Worm (Caenorhabditis elegans) whole organism, late embryonic: Measurements from ENCODE around the gene dop-1.

Source experiments
- C08G9.2 ChIP-seq: sonication (generic microtip); optimal IDR thresholded peaks from 2 replicates; lab custom pipeline; 2016; ENCODE audit warnings: mild to moderate bottlenecking, missing genetic modification characterization, moderate library complexity, missing compliant biosample characterization
- K09A11.1 ChIP-seq: sonication (generic microtip); optimal IDR thresholded peaks from 2 replicates; lab custom pipeline; 2017; ENCODE audit warnings: antibody characterized with exemption, mild to moderate bottlenecking, missing genetic modification characterization, missing compliant biosample characterization; ENCODE audit not compliant: insufficient read depth
- T23F11.4 ChIP-seq: fragments of 200-800 bp; sonication (Bioruptor generic); optimal IDR thresholded peaks from 2 replicates; lab custom pipeline; 2018; ENCODE audit warnings: mild to moderate bottlenecking, missing genetic modification characterization, missing compliant biosample characterization
- ama-1 ChIP-seq: fragments of 150-350 bp; optimal IDR thresholded peaks from 2 replicates; lab custom pipeline; 2014
- ceh-14 ChIP-seq: sonication (generic microtip); optimal IDR thresholded peaks from 2 replicates; lab custom pipeline; 2016; ENCODE audit warnings: missing genotype, missing genetic modification characterization, missing compliant biosample characterization
- ceh-19 ChIP-seq: fragments of 200-800 bp; sonication (Bioruptor generic); optimal IDR thresholded peaks from 2 replicates; lab custom pipeline; 2018; ENCODE audit warnings: mild to moderate bottlenecking, missing genetic modification characterization, missing compliant biosample characterization
- ceh-22 ChIP-seq: sonication (generic microtip); optimal IDR thresholded peaks from 2 replicates; lab custom pipeline; 2017; ENCODE audit warnings: missing biosample characterization, missing genetic modification characterization
- ceh-30 ChIP-seq: fragments of 150-350 bp; optimal IDR thresholded peaks from 2 replicates; lab custom pipeline; 2014; ENCODE audit warnings: missing biosample characterization, missing genetic modification characterization
- ceh-31 ChIP-seq: sonication (generic microtip); optimal IDR thresholded peaks from 2 replicates; lab custom pipeline; 2016; ENCODE audit warnings: missing genetic modification characterization, missing compliant biosample characterization
- ceh-34 ChIP-seq: sonication (generic microtip); optimal IDR thresholded peaks from 2 replicates; lab custom pipeline; 2016; ENCODE audit warnings: mild to moderate bottlenecking, missing genetic modification characterization, missing compliant biosample characterization
- ceh-48 ChIP-seq: sonication (generic microtip); optimal IDR thresholded peaks from 2 replicates; lab custom pipeline; 2016; ENCODE audit warnings: missing genetic modification characterization, inconsistent platforms, missing compliant biosample characterization
- dmd-4 ChIP-seq: sonication (generic microtip); optimal IDR thresholded peaks from 2 replicates; lab custom pipeline; 2016; ENCODE audit warnings: borderline replicate concordance, missing genetic modification characterization, missing compliant biosample characterization
- dve-1 ChIP-seq: sonication (generic microtip); optimal IDR thresholded peaks from 2 replicates; lab custom pipeline; 2017; ENCODE audit warnings: antibody characterized with exemption, mild to moderate bottlenecking, missing genetic modification characterization, missing compliant biosample characterization
- elt-4 ChIP-seq: sonication (generic microtip); optimal IDR thresholded peaks from 2 replicates; lab custom pipeline; 2016; ENCODE audit warnings: missing genetic modification characterization, missing compliant biosample characterization
- ets-4 ChIP-seq: sonication (generic microtip); optimal IDR thresholded peaks from 2 replicates; lab custom pipeline; 2016; ENCODE audit warnings: missing genetic modification characterization, missing compliant biosample characterization
- eyg-1 ChIP-seq: sonication (generic microtip); optimal IDR thresholded peaks from 2 replicates; lab custom pipeline; 2016; ENCODE audit warnings: missing genotype, missing genetic modification characterization, missing compliant biosample characterization
- hlh-13 ChIP-seq: fragments of 200-800 bp; sonication (Bioruptor generic); optimal IDR thresholded peaks from 2 replicates; lab custom pipeline; 2018; ENCODE audit warnings: mild to moderate bottlenecking, missing genetic modification characterization, missing compliant biosample characterization
- hlh-15 ChIP-seq: sonication (generic microtip); optimal IDR thresholded peaks from 2 replicates; lab custom pipeline; 2016; ENCODE audit warnings: missing genetic modification characterization, missing compliant biosample characterization
- hlh-30 ChIP-seq: sonication (generic microtip); optimal IDR thresholded peaks from 2 replicates; lab custom pipeline; 2017; ENCODE audit warnings: antibody characterized with exemption, missing genetic modification characterization, missing compliant biosample characterization; ENCODE audit not compliant: insufficient read depth
- hlh-6 ChIP-seq: sonication (generic microtip); optimal IDR thresholded peaks from 2 replicates; lab custom pipeline; 2016; ENCODE audit warnings: missing genotype, missing genetic modification characterization, missing compliant biosample characterization
- lim-6 ChIP-seq: sonication (generic microtip); optimal IDR thresholded peaks from 2 replicates; lab custom pipeline; 2016; ENCODE audit warnings: missing genetic modification characterization, missing compliant biosample characterization
- mec-3 ChIP-seq: sonication (generic microtip); optimal IDR thresholded peaks from 2 replicates; lab custom pipeline; 2016; ENCODE audit warnings: borderline replicate concordance, missing genetic modification characterization, missing compliant biosample characterization
- nfya-1 ChIP-seq: sonication (generic microtip); optimal IDR thresholded peaks from 2 replicates; lab custom pipeline; 2017; ENCODE audit warnings: missing genetic modification characterization, mild to moderate bottlenecking, missing compliant biosample characterization, antibody characterized with exemption, moderate library complexity
- nhr-11 ChIP-seq: fragments of 150-350 bp; optimal IDR thresholded peaks from 2 replicates; lab custom pipeline; 2014; ENCODE audit warnings: missing biosample characterization, missing genetic modification characterization
- npax-4 ChIP-seq: sonication (generic microtip); optimal IDR thresholded peaks from 2 replicates; lab custom pipeline; 2016; ENCODE audit warnings: missing genetic modification characterization, missing compliant biosample characterization
- odd-2 ChIP-seq: sonication (generic microtip); optimal IDR thresholded peaks from 2 replicates; lab custom pipeline; 2017; ENCODE audit warnings: antibody characterized with exemption, mild to moderate bottlenecking, missing genetic modification characterization, missing compliant biosample characterization
- pax-1 ChIP-seq: fragments of 150-350 bp; optimal IDR thresholded peaks from 2 replicates; lab custom pipeline; 2014; ENCODE audit warnings: missing biosample characterization, missing genetic modification characterization
- pha-2 ChIP-seq: sonication (generic microtip); optimal IDR thresholded peaks from 2 replicates; lab custom pipeline; 2017; ENCODE audit warnings: mild to moderate bottlenecking, missing genetic modification characterization, missing compliant biosample characterization
- pha-4 ChIP-seq: fragments of 150-350 bp; optimal IDR thresholded peaks from 2 replicates; lab custom pipeline; 2018; ENCODE audit warnings: missing biosample characterization, missing genetic modification reagents, missing genetic modification characterization
- pros-1 ChIP-seq: fragments of 150-350 bp; optimal IDR thresholded peaks from 2 replicates; lab custom pipeline; 2014; ENCODE audit warnings: missing biosample characterization, missing genetic modification reagents, missing genetic modification characterization
- ref-2 ChIP-seq: sonication (generic microtip); optimal IDR thresholded peaks from 2 replicates; lab custom pipeline; 2016; ENCODE audit warnings: missing genetic modification characterization, missing compliant biosample characterization
- sdc-2 ChIP-seq: sonication (generic microtip); optimal IDR thresholded peaks from 2 replicates; lab custom pipeline; 2016; ENCODE audit warnings: missing genotype, missing genetic modification characterization, missing compliant biosample characterization
- tbx-2 ChIP-seq: sonication (generic microtip); optimal IDR thresholded peaks from 2 replicates; lab custom pipeline; 2016; ENCODE audit warnings: missing genetic modification characterization, missing compliant biosample characterization
- unc-42 ChIP-seq: sonication (generic microtip); optimal IDR thresholded peaks from 2 replicates; lab custom pipeline; 2016; ENCODE audit warnings: missing genotype, missing genetic modification characterization, missing compliant biosample characterization
- unc-55 ChIP-seq: sonication (generic microtip); optimal IDR thresholded peaks from 2 replicates; lab custom pipeline; 2017; ENCODE audit warnings: missing biosample characterization, missing genetic modification reagents, missing genetic modification characterization
- zip-5 ChIP-seq: sonication (generic microtip); optimal IDR thresholded peaks from 2 replicates; lab custom pipeline; 2016; ENCODE audit warnings: missing genetic modification characterization, missing compliant biosample characterization
- ztf-16 ChIP-seq: sonication (generic microtip); optimal IDR thresholded peaks from 2 replicates; lab custom pipeline; 2017; ENCODE audit warnings: missing genetic modification characterization, missing compliant biosample characterization

dop-1 gene

DNA sequence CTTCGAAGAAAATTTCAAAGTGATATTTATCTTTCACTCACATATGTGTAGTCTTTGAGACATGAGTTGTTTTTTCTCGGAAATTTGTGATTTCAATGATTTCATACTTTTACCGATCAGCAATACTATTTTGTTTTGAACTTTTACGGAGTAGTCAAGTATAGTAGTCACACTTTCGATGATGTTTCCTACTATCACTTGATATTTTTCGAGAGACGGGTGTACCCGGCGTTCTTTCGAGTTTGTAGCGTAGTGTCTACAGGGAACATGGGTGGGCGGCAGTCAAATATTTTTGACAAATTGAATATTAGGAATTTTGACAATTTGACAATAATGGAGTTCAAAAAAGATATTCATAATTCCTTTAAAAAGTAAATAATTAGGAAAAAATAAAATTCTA is 20.2 kb upstream of the dop-1 start:
- no peak for TF ChIP-seq ceh-14

DNA sequence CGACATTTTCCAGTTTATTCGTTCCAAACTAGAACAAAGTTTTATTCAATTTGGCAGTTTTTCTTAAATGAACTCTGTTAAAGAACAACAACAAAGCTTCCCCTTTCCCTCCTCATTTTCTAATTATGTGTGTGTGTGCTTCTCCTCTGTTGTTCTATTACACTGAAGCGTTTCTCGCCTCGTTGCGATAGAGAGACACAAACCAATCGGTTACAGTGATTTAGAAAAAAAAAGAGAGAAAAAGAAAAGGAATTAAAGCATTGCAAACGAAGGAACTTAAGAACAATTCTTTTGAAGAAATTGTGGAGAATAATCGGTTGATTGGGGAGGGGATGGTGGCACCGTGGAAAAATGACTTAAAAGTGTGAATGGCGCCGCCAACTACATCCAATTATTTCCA is 18.9 kb upstream of the dop-1 start, which contains the start of gene cest-26:
Gene cest-26 (minus strand): TSS at position 101 of the 400 bp plus-strand sequence.
- TF ChIP-seq ceh-34 (tag; lab: Kevin White, UChicago) (no peak), pha-4 (tag; lab: Kevin White, UChicago) (no peak), zip-5 (tag; lab: Kevin White, UChicago) (no peak), elt-4 (no peak), hlh-6 (tag; lab: Kevin White, UChicago) (no peak), hlh-15 (tag; lab: Kevin White, UChicago) (no peak), lim-6 (tag; lab: Kevin White, UChicago) (no peak), dve-1 (tag; lab: Kevin White, UChicago) (no peak)

DNA sequence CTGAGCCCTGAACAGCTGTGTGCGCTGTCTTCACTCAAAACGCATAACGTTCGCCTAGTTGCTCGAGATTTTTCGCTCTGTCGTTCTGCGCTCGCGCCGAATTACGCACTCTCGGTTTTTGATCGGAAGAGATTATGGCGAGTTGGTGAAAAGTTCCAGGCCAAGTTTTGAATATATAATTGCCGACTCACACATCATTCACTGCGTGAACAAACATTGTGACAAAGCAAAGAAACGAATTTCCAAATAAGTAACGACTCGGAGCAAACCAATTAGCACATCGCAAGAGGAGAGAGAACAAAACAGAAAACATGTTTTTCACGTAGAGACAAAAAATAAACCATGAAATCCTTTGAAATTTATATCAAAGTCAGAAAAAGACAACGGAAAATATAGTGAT is 16.7 kb upstream of the dop-1 start:
- TF ChIP-seq ceh-22 (no peak), hlh-13 (GFP tag; lab: Kevin White, UChicago) (no peak), dmd-4 (tag; lab: Kevin White, UChicago) (no peak), eyg-1 (no peak), K09A11.1 (tag; lab: Kevin White, UChicago) (no peak), odd-2 (tag; lab: Kevin White, UChicago) (no peak), pha-2 (tag; lab: Kevin White, UChicago) (no peak), tbx-2 (no peak), nhr-11 (tag; lab: Kevin White, UChicago) (no peak), pax-1 (tag; lab: Kevin White, UChicago) (no peak), C08G9.2 (tag; lab: Kevin White, UChicago) (no peak), ceh-19 (GFP tag; lab: Kevin White, UChicago) (no peak), ceh-34 (tag; lab: Kevin White, UChicago) (no peak), unc-55 (GFP tag; lab: Kevin White, UChicago) (no peak), ets-4 (no peak), mec-3 (tag; lab: Kevin White, UChicago) (no peak)
- TF ChIP-seq, all 69 proteins: peak for 0

DNA sequence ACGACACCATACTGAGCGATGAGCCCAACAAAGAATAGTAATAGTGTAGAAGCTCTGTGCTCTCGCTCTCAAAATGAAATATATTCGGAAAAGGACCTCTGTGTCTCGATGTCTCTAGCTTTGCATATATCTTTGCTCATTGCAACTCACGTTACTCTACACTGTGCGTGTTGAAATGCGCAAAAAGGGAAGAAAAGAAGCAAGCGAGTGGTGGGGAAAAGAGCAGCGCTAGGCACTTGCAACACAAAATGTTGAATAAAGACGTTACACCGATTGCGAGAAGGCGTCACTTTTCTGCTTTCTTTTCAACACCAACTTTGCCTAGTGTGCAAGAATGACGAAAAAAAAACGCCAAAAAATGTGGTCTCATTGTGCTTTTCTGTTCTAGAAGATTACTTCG is 15.9 kb upstream of the dop-1 start:
- no peak for TF ChIP-seq npax-4 (tag; lab: Kevin White, UChicago)
- no peak for TF ChIP-seq pha-4 (tag; lab: Kevin White, UChicago)
- TF ChIP-seq ztf-16: no peak
- no peak for TF ChIP-seq odd-2 (tag; lab: Kevin White, UChicago)
- TF ChIP-seq ceh-48 (tag; lab: Kevin White, UChicago): no peak
- no peak for TF ChIP-seq hlh-30
- TF ChIP-seq zip-5 (tag; lab: Kevin White, UChicago): no peak
- TF ChIP-seq pros-1: no peak
- no peak for TF ChIP-seq ref-2
- TF ChIP-seq ceh-31: peak; percentile 37
- no peak for TF ChIP-seq sdc-2 (tag; lab: Kevin White, UChicago)
- TF ChIP-seq ama-1 (lab: Kevin White, UChicago): no peak
- TF ChIP-seq unc-42 (tag; lab: Kevin White, UChicago): peak; percentile 51
- TF ChIP-seq nhr-11 (tag; lab: Kevin White, UChicago): no peak

DNA sequence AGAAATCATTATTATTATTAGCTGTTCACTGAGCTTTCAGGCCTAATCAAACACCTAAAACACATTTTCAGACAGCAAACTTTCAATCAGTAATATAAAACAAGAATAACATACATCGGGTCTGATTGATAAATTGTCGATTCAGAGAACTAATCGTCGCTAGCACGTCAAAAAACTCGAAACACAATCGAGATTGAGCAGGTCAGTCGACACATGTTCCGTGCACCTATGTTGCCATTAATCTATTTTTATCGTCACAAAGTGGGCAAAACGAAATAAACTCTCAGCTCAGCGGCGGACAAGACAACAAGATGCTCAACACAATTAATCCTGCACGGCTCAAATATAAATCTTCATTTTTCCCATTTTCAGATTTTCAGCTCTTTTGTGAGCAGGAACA is 10.7 kb upstream of the dop-1 start:
- TF ChIP-seq nfya-1 (tag; lab: Kevin White, UChicago) (no peak), T23F11.4 (no peak), ceh-30 (tag; lab: Kevin White, UChicago) (no peak)
